Worm (Caenorhabditis elegans) whole organism, L3 larva: Measurements from ENCODE around the gene F18E2.15.

Source experiments
- aly-2 ChIP-seq: fragments of 150-350 bp; optimal IDR thresholded peaks from 2 replicates; lab custom pipeline; 2014; ENCODE audit warnings: missing biosample characterization, missing genetic modification characterization
- ama-1 ChIP-seq: fragments of 150-350 bp; optimal IDR thresholded peaks from 2 replicates; lab custom pipeline; 2018
- ceh-16 ChIP-seq: sonication (generic microtip); optimal IDR thresholded peaks from 2 replicates; lab custom pipeline; 2017; ENCODE audit warnings: missing biosample characterization, missing genetic modification characterization
- ceh-28 ChIP-seq: fragments of 150-350 bp; optimal IDR thresholded peaks from 2 replicates; lab custom pipeline; 2014; ENCODE audit warnings: missing biosample characterization, missing genetic modification reagents, missing genetic modification characterization
- ceh-9 ChIP-seq: sonication (generic microtip); optimal IDR thresholded peaks from 2 replicates; lab custom pipeline; 2018; ENCODE audit warnings: missing biosample characterization, missing genetic modification characterization
- daf-12 ChIP-seq: fragments of 150-350 bp; optimal IDR thresholded peaks from 2 replicates; lab custom pipeline; 2014; ENCODE audit warnings: missing biosample characterization, missing genetic modification reagents, missing genetic modification characterization
- egl-27 ChIP-seq: sonication (generic microtip); optimal IDR thresholded peaks from 4 replicates; lab custom pipeline; 2017; ENCODE audit warnings: missing biosample characterization, missing genetic modification reagents, missing genetic modification characterization
- elt-1 ChIP-seq: fragments of 150-350 bp; optimal IDR thresholded peaks from 2 replicates; lab custom pipeline; 2014; ENCODE audit warnings: missing biosample characterization, missing genetic modification characterization
- elt-2 ChIP-seq: sonication (generic microtip); optimal IDR thresholded peaks from 2 replicates; lab custom pipeline; 2016; ENCODE audit warnings: missing genetic modification reagents, mild to moderate bottlenecking, missing genetic modification characterization, missing compliant biosample characterization
- elt-3 ChIP-seq, 3 experiments: fragments of 150-350 bp in 1 of 3; sonication (generic microtip) in 2 of 3; optimal IDR thresholded peaks; 2 replicates in 2 of 3; 4 replicates in 1 of 3; lab custom pipeline; 2014 to 2017; ENCODE audit warnings: missing biosample characterization in 3 of 3, missing genetic modification characterization in 3 of 3
- eor-1 ChIP-seq, 2 experiments: fragments of 150-350 bp; optimal IDR thresholded peaks; 2 replicates each; lab custom pipeline; 2014 to 2018; ENCODE audit warnings: missing biosample characterization in 2 of 2, missing genetic modification characterization in 2 of 2
- fkh-2 ChIP-seq: fragments of 150-350 bp; optimal IDR thresholded peaks from 2 replicates; lab custom pipeline; 2014; ENCODE audit warnings: missing biosample characterization, missing genetic modification reagents, missing genetic modification characterization
- fos-1 ChIP-seq: fragments of 150-350 bp; optimal IDR thresholded peaks from 2 replicates; lab custom pipeline; 2014; ENCODE audit warnings: missing biosample characterization, missing genetic modification characterization
- hmg-11 ChIP-seq: sonication (generic microtip); optimal IDR thresholded peaks from 2 replicates; lab custom pipeline; 2016; ENCODE audit warnings: missing genetic modification characterization, missing compliant biosample characterization
- jun-1 ChIP-seq: fragments of 150-350 bp; optimal IDR thresholded peaks from 2 replicates; lab custom pipeline; 2014; ENCODE audit warnings: missing biosample characterization, missing genetic modification reagents, missing genetic modification characterization
- lin-15B ChIP-seq: fragments of 150-350 bp; optimal IDR thresholded peaks from 2 replicates; lab custom pipeline; 2014; ENCODE audit warnings: missing biosample characterization, missing genetic modification characterization
- lin-39 ChIP-seq: fragments of 150-350 bp; optimal IDR thresholded peaks from 2 replicates; lab custom pipeline; 2018; ENCODE audit warnings: missing biosample characterization, missing genetic modification reagents, missing genetic modification characterization
- lsy-12 ChIP-seq: sonication (generic microtip); optimal IDR thresholded peaks from 2 replicates; lab custom pipeline; 2016; ENCODE audit warnings: mild to moderate bottlenecking, missing genetic modification characterization, missing compliant biosample characterization
- mdl-1 ChIP-seq: fragments of 150-350 bp; optimal IDR thresholded peaks from 2 replicates; lab custom pipeline; 2014; ENCODE audit warnings: missing biosample characterization, missing genetic modification characterization
- mml-1 ChIP-seq: fragments of 150-350 bp; sonication (generic microtip); optimal IDR thresholded peaks from 3 replicates; lab custom pipeline; 2014; ENCODE audit warnings: missing biosample characterization, missing genetic modification characterization
- nfya-1 ChIP-seq: sonication (generic microtip); optimal IDR thresholded peaks from 2 replicates; lab custom pipeline; 2017; ENCODE audit warnings: missing genetic modification characterization, mild to moderate bottlenecking, missing compliant biosample characterization, antibody characterized with exemption, moderate library complexity; ENCODE audit not compliant: insufficient read depth
- nhr-12 ChIP-seq: fragments of 150-350 bp; optimal IDR thresholded peaks from 2 replicates; lab custom pipeline; 2014; ENCODE audit warnings: missing biosample characterization, missing genetic modification characterization
- nhr-23 ChIP-seq: fragments of 150-350 bp; optimal IDR thresholded peaks from 2 replicates; lab custom pipeline; 2014; ENCODE audit warnings: missing biosample characterization, missing genetic modification reagents, missing genetic modification characterization
- nhr-237 ChIP-seq: fragments of 150-350 bp; optimal IDR thresholded peaks from 2 replicates; lab custom pipeline; 2014; ENCODE audit warnings: missing biosample characterization, missing genetic modification characterization
- nhr-25 ChIP-seq: sonication (generic microtip); optimal IDR thresholded peaks from 2 replicates; lab custom pipeline; 2017; ENCODE audit warnings: missing biosample characterization, missing genetic modification characterization
- nhr-28 ChIP-seq: fragments of 150-350 bp; optimal IDR thresholded peaks from 2 replicates; lab custom pipeline; 2014; ENCODE audit warnings: missing biosample characterization, missing genetic modification characterization
- nhr-43 ChIP-seq: sonication (generic microtip); optimal IDR thresholded peaks from 2 replicates; lab custom pipeline; 2016; ENCODE audit warnings: mild to moderate bottlenecking, missing genetic modification characterization, missing compliant biosample characterization; ENCODE audit not compliant: poor library complexity, severe bottlenecking
- nhr-67 ChIP-seq: fragments of 150-350 bp; optimal IDR thresholded peaks from 2 replicates; lab custom pipeline; 2014; ENCODE audit warnings: missing biosample characterization, missing genetic modification characterization
- nhr-76 ChIP-seq: fragments of 150-350 bp; sonication (generic microtip); optimal IDR thresholded peaks from 5 replicates; lab custom pipeline; 2014; ENCODE audit warnings: missing biosample characterization, missing genetic modification characterization
- nhr-77 ChIP-seq: fragments of 150-350 bp; optimal IDR thresholded peaks from 2 replicates; lab custom pipeline; 2014; ENCODE audit warnings: missing biosample characterization, missing genetic modification characterization
- pha-4 ChIP-seq: fragments of 150-350 bp; optimal IDR thresholded peaks from 2 replicates; lab custom pipeline; 2014; ENCODE audit warnings: missing biosample characterization, missing genetic modification reagents, missing genetic modification characterization
- pqm-1 ChIP-seq: fragments of 150-350 bp; optimal IDR thresholded peaks from 2 replicates; lab custom pipeline; 2017; ENCODE audit warnings: missing biosample characterization, missing genetic modification characterization, inconsistent platforms
- sea-2 ChIP-seq: fragments of 150-350 bp; sonication (generic microtip); optimal IDR thresholded peaks from 4 replicates; lab custom pipeline; 2014; ENCODE audit warnings: missing biosample characterization, missing genetic modification reagents, missing genetic modification characterization
- skn-1 ChIP-seq: fragments of 150-350 bp; optimal IDR thresholded peaks from 2 replicates; lab custom pipeline; 2014; ENCODE audit warnings: missing biosample characterization, missing genetic modification characterization
- snpc-4 ChIP-seq: fragments of 150-350 bp; optimal IDR thresholded peaks from 2 replicates; lab custom pipeline; 2014; ENCODE audit warnings: missing biosample characterization, missing genetic modification characterization
- tbx-2 ChIP-seq: sonication (generic microtip); optimal IDR thresholded peaks from 2 replicates; lab custom pipeline; 2016; ENCODE audit warnings: mild to moderate bottlenecking, missing genetic modification characterization, missing compliant biosample characterization
- unc-39 ChIP-seq: sonication (generic microtip); optimal IDR thresholded peaks from 4 replicates; lab custom pipeline; 2017; ENCODE audit warnings: missing biosample characterization, missing genetic modification characterization
- unc-62 ChIP-seq: fragments of 150-350 bp; sonication (generic microtip); optimal IDR thresholded peaks from 4 replicates; lab custom pipeline; 2014; ENCODE audit warnings: missing biosample characterization, missing genetic modification reagents, missing genetic modification characterization
- ztf-4 ChIP-seq: fragments of 150-350 bp; optimal IDR thresholded peaks from 2 replicates; lab custom pipeline; 2014; ENCODE audit warnings: missing biosample characterization, missing genetic modification characterization

Gene F18E2.15

ce11 chrV:12763291-12763995 lies 2.6 kb upstream of the F18E2.15 start, which contains the start of the genes abcf-1 and scc-3:
Gene abcf-1 (minus strand): TSS chrV:12763375.
Gene scc-3 (plus strand): TSS chrV:12763945.
- TF ChIP-seq aly-2 (tag; lab: Kevin White, UChicago) (no peak), pqm-1 (tag; lab: Kevin White, UChicago) (peak; percentile 2), ceh-16 (tag; lab: Kevin White, UChicago) (no peak), nhr-12 (tag; lab: Kevin White, UChicago) (no peak), ceh-28 (tag; lab: Kevin White, UChicago) (no peak), nhr-23 (tag; lab: Kevin White, UChicago) (no peak), nhr-43 (tag; lab: Kevin White, UChicago) (no peak), lsy-12 (tag; lab: Kevin White, UChicago) (no peak), ama-1 (lab: Kevin White, UChicago) (no peak), nhr-77 (tag; lab: Kevin White, UChicago) (no peak), mml-1 (no peak), pha-4 (tag; lab: Kevin White, UChicago) (peak; percentile 80), lin-15B (tag; lab: Kevin White, UChicago) (peak; percentile 22), unc-39 (tag; lab: Kevin White, UChicago) (no peak), elt-2 (tag; lab: Kevin White, UChicago) (no peak), lin-39 (tag; lab: Kevin White, UChicago) (no peak), mdl-1 (tag; lab: Kevin White, UChicago) (no peak), fos-1 (tag; lab: Kevin White, UChicago) (no peak), ceh-9 (tag; lab: Kevin White, UChicago) (no peak), eor-1 (tag; optimal IDR thresholded peaks at IDR 0.05; lab: Kevin White, UChicago) (no peak), hmg-11 (no peak), elt-1 (tag; lab: Kevin White, UChicago) (no peak), nfya-1 (tag; lab: Kevin White, UChicago) (peak; percentile 78), nhr-76 (no peak)

DNA sequence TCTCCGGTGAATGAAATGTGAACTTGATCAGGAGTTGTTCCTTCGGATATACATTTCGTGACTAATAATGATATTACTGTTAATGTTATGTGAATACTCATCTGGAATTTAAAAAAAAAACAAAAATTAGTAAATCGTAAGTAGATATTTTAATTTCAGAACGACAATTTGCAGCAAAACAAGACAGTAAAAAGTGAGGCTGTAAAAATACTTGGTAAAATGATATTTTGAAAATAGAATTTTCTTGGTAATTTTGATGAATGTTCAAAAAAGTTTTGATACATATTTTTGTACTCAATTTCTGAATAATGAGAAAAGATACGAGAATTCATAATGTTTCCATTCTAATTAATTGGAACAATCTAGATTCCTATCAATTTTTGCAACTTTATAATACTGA lies 1.2 kb downstream of the F18E2.15 start, which contains the start of gene papl-1:
TSS of gene papl-1 (minus strand) at position 101 of the 400 bp plus-strand sequence.
- TF ChIP-seq ceh-16 (tag; lab: Kevin White, UChicago) (no peak), snpc-4 (tag; lab: Kevin White, UChicago) (no peak), nhr-28 (tag; lab: Kevin White, UChicago) (no peak), elt-3 (tag; optimal IDR thresholded peaks at IDR 0.05; lab: Kevin White, UChicago) (no peak), ztf-4 (tag; lab: Kevin White, UChicago) (no peak), lin-39 (tag; lab: Kevin White, UChicago) (no peak), nhr-77 (tag; lab: Kevin White, UChicago) (no peak), nhr-25 (tag; lab: Kevin White, UChicago) (no peak), nhr-43 (tag; lab: Kevin White, UChicago) (no peak), tbx-2 (no peak), nhr-12 (tag; lab: Kevin White, UChicago) (no peak), skn-1 (tag; lab: Kevin White, UChicago) (no peak), lin-15B (tag; lab: Kevin White, UChicago) (no peak), fos-1 (tag; lab: Kevin White, UChicago) (no peak), nhr-67 (tag; lab: Kevin White, UChicago) (no peak), unc-62 (GFP tag; lab: Kevin White, UChicago) (no peak), nhr-76 (no peak), egl-27 (tag; lab: Kevin White, UChicago) (no peak)

DNA sequence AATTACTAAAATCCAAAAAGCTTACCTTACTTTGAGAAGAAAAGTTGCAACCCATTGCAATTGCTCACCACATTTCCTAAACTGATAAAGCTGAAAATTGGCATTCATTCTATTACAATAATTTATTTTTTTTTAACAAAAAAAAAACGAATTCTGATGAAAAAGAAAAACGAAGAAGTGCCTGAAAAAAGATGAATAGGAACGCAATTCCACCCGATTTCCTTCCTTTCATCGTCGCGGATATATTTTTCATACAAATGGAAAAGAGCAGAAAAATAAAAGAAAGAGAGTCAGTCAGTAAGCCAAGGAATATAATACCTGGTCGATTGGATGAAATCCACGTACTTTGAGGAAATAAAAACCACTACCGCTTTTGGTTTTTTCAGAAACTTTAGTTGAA lies 6.0 kb downstream of the F18E2.15 start, which contains the start of gene gpa-13:
TSS of gene gpa-13 (minus strand) at position 101 of the 400 bp plus-strand sequence.
- no peak for TF ChIP-seq fos-1 (tag; lab: Kevin White, UChicago)
- TF ChIP-seq nhr-237 = no peak
- no peak for TF ChIP-seq ceh-16 (tag; lab: Kevin White, UChicago)
- TF ChIP-seq elt-2 (tag; lab: Kevin White, UChicago) = no peak
- TF ChIP-seq ztf-4 (tag; lab: Kevin White, UChicago) = no peak
- TF ChIP-seq ceh-28 (tag; lab: Kevin White, UChicago) = no peak
- no peak for TF ChIP-seq nhr-77 (tag; lab: Kevin White, UChicago)
- no peak for TF ChIP-seq jun-1
- no peak for TF ChIP-seq egl-27 (tag; lab: Kevin White, UChicago)
- TF ChIP-seq daf-12 (tag; lab: Kevin White, UChicago) = no peak
- TF ChIP-seq aly-2 (tag; lab: Kevin White, UChicago) = no peak
- no peak for TF ChIP-seq nfya-1 (tag; lab: Kevin White, UChicago)
- no peak for TF ChIP-seq fkh-2 (tag; lab: Kevin White, UChicago)
- TF ChIP-seq sea-2 (GFP tag; lab: Kevin White, UChicago) = no peak
